Fruit fly (Drosophila melanogaster): ENCODE data around the gene CG46280.

DNA sequence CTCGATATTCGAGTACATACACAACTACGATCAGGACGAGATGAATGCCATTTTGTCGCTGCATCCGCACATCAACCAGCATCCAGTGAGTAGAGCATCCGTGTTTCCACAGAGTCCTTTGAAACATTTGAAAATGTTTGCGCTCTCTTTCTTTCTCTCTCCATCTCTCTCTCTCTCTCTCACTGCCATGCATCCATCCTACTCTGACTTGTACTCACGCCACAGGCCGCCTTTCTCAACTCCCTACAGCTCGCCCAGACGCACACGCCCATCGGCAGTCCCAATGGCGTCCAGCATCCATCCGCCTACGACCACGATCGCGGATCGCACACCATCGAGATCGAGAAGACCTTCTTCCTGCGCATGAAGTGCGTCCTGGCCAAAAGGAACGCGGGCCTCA, 44.1 kb upstream of the CG46280 start:
- no peak for TF ChIP-seq Hr78 (GFP tag; optimal IDR thresholded peaks at IDR 0.05)
- TF ChIP-seq z (GFP tag; IDR thresholded peaks at IDR 0.05): no peak
- TF ChIP-seq C15 (GFP tag; IDR thresholded peaks at IDR 0.05): no peak
- TF ChIP-seq mam (GFP tag; optimal IDR thresholded peaks at IDR 0.05): no peak

Data from whole organism, embryonic.